Fruit fly (Drosophila melanogaster) whole organism, embryonic: ENCODE measurements around the gene CG18581.

Source experiments
- CG1529 ChIP-seq: fragments of 200-800 bp; sonication (Bioruptor generic); optimal IDR thresholded peaks from 3 replicates; lab custom pipeline; 2018; ENCODE audit warnings: missing biosample characterization, missing genetic modification characterization
- CG1647 ChIP-seq: fragments of 200-800 bp; sonication (Bioruptor generic); optimal IDR thresholded peaks from 3 replicates; lab custom pipeline; 2016; ENCODE audit warnings: missing biosample characterization, missing genetic modification characterization
- CG2875 ChIP-seq: fragments of 200-800 bp; sonication (Bioruptor generic); optimal IDR thresholded peaks from 2 replicates; lab custom pipeline; 2017; ENCODE audit warnings: missing biosample characterization, mild to moderate bottlenecking, missing genetic modification characterization, missing genetic modification reagents
- CG4360 ChIP-seq: fragments of 200-800 bp; sonication (Bioruptor generic); IDR thresholded peaks from 2 replicates; pipeline ENCODE4 v1.3.6; 2022; ENCODE audit warnings: missing biosample characterization, missing genetic modification characterization
- CG9727 ChIP-seq: fragments of 200-800 bp; sonication (Bioruptor generic); optimal IDR thresholded peaks from 3 replicates; lab custom pipeline; 2017; ENCODE audit warnings: missing biosample characterization, mild to moderate bottlenecking, missing genetic modification characterization
- CG9876 ChIP-seq: fragments of 200-800 bp; sonication (Bioruptor generic); optimal IDR thresholded peaks from 2 replicates; lab custom pipeline; 2016; ENCODE audit warnings: missing biosample characterization, missing genetic modification characterization
- CkIIα-i1 ChIP-seq: fragments of 200-800 bp; sonication (Bioruptor generic); IDR thresholded peaks from 2 replicates; pipeline ENCODE4 v1.3.6; 2022; ENCODE audit warnings: missing biosample characterization, missing genetic modification characterization
- Six4 ChIP-seq: fragments of 200-800 bp; sonication (Bioruptor generic); optimal IDR thresholded peaks from 2 replicates; lab custom pipeline; 2016; ENCODE audit warnings: missing biosample characterization, missing genetic modification characterization
- sob ChIP-seq: fragments of 200-800 bp; sonication (Bioruptor generic); IDR thresholded peaks from 2 replicates; pipeline ENCODE4 v1.3.6; 2022; ENCODE audit warnings: missing biosample characterization, missing genetic modification characterization
- trh ChIP-seq: fragments of 200-800 bp; sonication (Bioruptor generic); optimal IDR thresholded peaks from 2 replicates; lab custom pipeline; 2016; ENCODE audit warnings: missing biosample characterization, missing genetic modification characterization
- ttk ChIP-seq: fragments of 200-800 bp; sonication (Bioruptor generic); IDR thresholded peaks from 2 replicates; pipeline ENCODE4 v2.1.2; 2022; ENCODE audit warnings: missing biosample characterization, missing genetic modification characterization
- yki ChIP-seq: fragments of >200 bp; optimal IDR thresholded peaks from 3 replicates; lab custom pipeline; 2018

DNA sequence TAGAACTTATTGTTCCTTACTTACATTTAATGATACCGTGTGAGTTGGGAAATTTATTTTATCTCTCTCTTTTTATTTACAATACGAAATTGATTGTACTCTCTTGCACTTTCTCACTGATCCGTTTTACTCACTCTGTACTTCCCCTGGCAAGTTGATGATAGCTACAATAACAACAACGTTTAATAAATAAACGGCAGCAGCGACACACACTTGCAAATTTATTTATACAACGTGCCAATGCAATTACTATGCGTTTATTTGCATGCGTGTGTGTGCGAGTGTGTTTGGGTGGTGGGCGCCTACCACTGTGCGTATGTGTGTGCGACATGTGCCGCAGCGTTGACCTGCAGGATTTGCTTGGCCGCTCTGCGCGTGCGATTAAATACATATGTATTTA, 49.5 kb upstream of the CG18581 start:
- no peak for TF ChIP-seq CG1529 (GFP tag; lab: Kevin White, UChicago)
- TF ChIP-seq CG1647 (GFP tag; lab: Kevin White, UChicago) = no peak
- no peak for TF ChIP-seq sob (GFP tag; lab: Robert Waterston, UW)
- no peak for TF ChIP-seq CG9727 (GFP tag; lab: Kevin White, UChicago)
- no peak for TF ChIP-seq CG2875 (GFP tag; lab: Kevin White, UChicago)
- TF ChIP-seq CG9876 (GFP tag; lab: Kevin White, UChicago) = no peak
- TF ChIP-seq CkIIα-i1 (GFP tag; lab: Robert Waterston, UW) = no peak
- TF ChIP-seq yki (lab: Kevin White, UChicago) = no peak
- TF ChIP-seq Six4 (GFP tag; lab: Kevin White, UChicago) = no peak
- TF ChIP-seq trh (GFP tag; lab: Kevin White, UChicago) = no peak
- no peak for TF ChIP-seq CG4360 (GFP tag; lab: Robert Waterston, UW)
- TF ChIP-seq ttk = no peak
